Fruit fly (Drosophila melanogaster): ENCODE results near the gene Cyp4d14.
A peak's percentile ranks its signal among the peaks of the same experiment; 100 is the strongest.

The Cyp4d14 gene

DNA sequence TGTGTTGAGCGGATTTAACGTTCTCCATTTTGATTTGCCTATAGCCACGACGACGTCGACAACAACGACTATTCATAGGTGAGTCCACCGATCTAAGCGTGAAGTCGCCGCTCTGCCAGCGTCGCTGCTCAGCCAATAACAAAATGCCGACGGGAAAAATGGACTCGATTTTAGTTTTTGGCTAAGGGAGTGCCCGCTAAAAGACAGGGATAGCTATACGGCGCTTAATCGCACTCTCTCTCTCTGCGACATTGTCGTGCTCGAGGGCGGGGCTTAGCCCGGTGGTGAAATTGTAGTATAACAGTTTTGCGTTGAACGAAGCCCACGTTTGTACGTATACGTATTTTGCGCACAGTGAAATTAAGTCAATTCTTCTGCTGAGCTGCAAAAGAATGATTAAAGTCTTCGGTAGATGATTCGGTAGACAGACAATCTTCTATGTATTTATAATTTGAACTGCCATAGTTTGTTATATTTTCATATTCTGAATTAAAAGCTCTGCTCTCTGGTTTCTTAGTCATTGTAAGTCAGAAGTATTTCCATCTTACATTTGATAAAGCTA is 49.5 kb downstream of the Cyp4d14 start:
- no peak for TF ChIP-seq Sin3A (optimal IDR thresholded peaks at IDR 0.05)
- no peak for TF ChIP-seq h (optimal IDR thresholded peaks at IDR 0.05)
- TF ChIP-seq Myc (optimal IDR thresholded peaks at IDR 0.05) = no peak
- TF ChIP-seq insv (optimal IDR thresholded peaks at IDR 0.05) = no peak
- no peak for TF ChIP-seq psq (optimal IDR thresholded peaks at IDR 0.05)
- TF ChIP-seq ttk (optimal IDR thresholded peaks at IDR 0.05) = no peak

DNA sequence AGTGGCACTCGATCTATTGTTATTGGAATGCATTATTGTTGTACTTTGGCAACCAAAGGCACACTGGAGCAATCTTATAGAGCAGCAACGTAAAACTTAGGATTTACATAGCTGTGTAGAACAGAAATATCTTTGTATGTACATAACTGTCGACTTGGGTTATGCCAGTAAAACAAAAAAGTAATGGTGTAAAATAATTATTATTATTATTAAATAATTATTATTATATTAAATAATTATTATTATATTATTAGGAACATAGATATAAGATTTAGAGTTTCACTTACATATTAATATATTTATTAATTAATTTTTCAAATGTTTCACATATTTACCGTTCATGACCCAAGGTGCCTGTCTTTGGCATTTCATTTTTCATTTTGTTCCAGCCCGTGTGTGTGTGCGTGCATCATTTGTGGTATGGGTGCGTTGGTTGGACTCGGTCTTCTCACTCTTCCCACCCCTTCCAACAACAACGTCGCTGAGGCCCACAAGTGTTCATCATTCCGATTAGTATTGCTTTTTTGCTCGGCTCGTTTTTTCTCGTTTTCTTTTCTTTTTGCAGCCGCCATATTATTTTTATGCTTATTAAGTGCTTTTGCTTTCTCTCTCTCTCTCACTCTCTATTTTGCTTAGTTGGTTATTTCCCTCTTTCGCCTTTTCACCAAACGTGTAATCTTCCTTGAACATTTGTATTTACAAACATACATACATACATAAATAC is 51.0 kb downstream of the Cyp4d14 start:
- TF ChIP-seq psq (optimal IDR thresholded peaks at IDR 0.05) (peak; percentile 51), insv (optimal IDR thresholded peaks at IDR 0.05) (no peak)

All from Kc167 (cell line).